Fruit fly (Drosophila melanogaster): ENCODE results near the gene cutlet.

DNA sequence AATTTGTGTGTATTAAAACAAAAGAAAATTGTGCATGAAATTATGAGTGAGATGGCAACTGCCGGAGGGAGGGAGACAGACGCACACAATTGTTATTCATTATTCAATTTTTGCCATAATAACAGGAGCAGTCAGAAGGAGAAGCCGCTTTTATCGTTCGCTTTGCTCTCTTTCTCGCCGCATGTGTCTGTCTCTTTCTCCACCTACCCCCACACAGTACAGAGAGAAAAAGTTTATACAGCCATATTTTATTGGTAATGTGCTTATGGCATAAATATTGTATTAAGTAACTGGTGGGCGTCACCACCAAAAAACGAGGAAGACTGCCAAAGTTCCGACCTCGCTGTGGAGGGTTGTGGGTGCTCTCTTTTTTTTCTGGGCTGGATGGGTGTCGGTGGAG, 29.1 kb downstream of the cutlet start:
- TF ChIP-seq OdsH (GFP tag; optimal IDR thresholded peaks at IDR 0.05) (no peak), fd85E (GFP tag; optimal IDR thresholded peaks at IDR 0.05) (no peak), Blimp-1 (GFP tag; optimal IDR thresholded peaks at IDR 0.05) (no peak), lz (GFP tag; optimal IDR thresholded peaks at IDR 0.05) (no peak), CG6276 (GFP tag; optimal IDR thresholded peaks at IDR 0.05) (no peak), CG10669 (GFP tag; optimal IDR thresholded peaks at IDR 0.05) (no peak), CG11294 (GFP tag; IDR thresholded peaks at IDR 0.05) (no peak), Smox (GFP tag; optimal IDR thresholded peaks at IDR 0.05) (no peak)
